Fruit fly (Drosophila melanogaster): Measurements from ENCODE around the gene Gbs-76A.

Gbs-76A gene

dm6 chr3L:19327223-19327622 lies 34.7 kb upstream of the Gbs-76A start:
- TF ChIP-seq Dfd (GFP tag; optimal IDR thresholded peaks at IDR 0.05) (no peak), Rel (GFP tag; optimal IDR thresholded peaks at IDR 0.05) (no peak), Rel (tag; optimal IDR thresholded peaks at IDR 0.05) (no peak), sage (GFP tag; optimal IDR thresholded peaks at IDR 0.05) (no peak), OdsH (GFP tag; optimal IDR thresholded peaks at IDR 0.05) (no peak), N (GFP tag; optimal IDR thresholded peaks at IDR 0.05) (no peak), lola (GFP tag; optimal IDR thresholded peaks at IDR 0.05) (no peak), Hr78 (GFP tag; optimal IDR thresholded peaks at IDR 0.05) (no peak), Abd-B (GFP tag; optimal IDR thresholded peaks at IDR 0.05) (no peak), Jra (GFP tag; optimal IDR thresholded peaks at IDR 0.05) (no peak), GATAd (GFP tag; optimal IDR thresholded peaks at IDR 0.05) (no peak), dl (GFP tag; optimal IDR thresholded peaks at IDR 0.05; ENCODE audit: insufficient read depth in 1 of 2, partially characterized antibody in 2 of 2) (no peak), Sp1 (GFP tag; optimal IDR thresholded peaks at IDR 0.05) (no peak), HLH106 (tag; optimal IDR thresholded peaks at IDR 0.05) (no peak), tai (GFP tag; optimal IDR thresholded peaks at IDR 0.05) (no peak), dmrt93B (GFP tag; optimal IDR thresholded peaks at IDR 0.05) (no peak), foxo (GFP tag; optimal IDR thresholded peaks at IDR 0.05) (no peak), CG32264 (GFP tag; optimal IDR thresholded peaks at IDR 0.05) (no peak), psq (GFP tag; optimal IDR thresholded peaks at IDR 0.05) (no peak)

dm6 chr3L:19326029-19326428 lies 33.5 kb upstream of the Gbs-76A start:
- TF ChIP-seq br (GFP tag; optimal IDR thresholded peaks at IDR 0.05) = no peak
- TF ChIP-seq foxo (GFP tag; optimal IDR thresholded peaks at IDR 0.05) = no peak

- TF ChIP-seq usp (GFP tag; optimal IDR thresholded peaks at IDR 0.05) (no peak), foxo (GFP tag; optimal IDR thresholded peaks at IDR 0.05) (no peak), sv (GFP tag; optimal IDR thresholded peaks at IDR 0.05) (no peak), HLH106 (tag; optimal IDR thresholded peaks at IDR 0.05) (no peak), sage (GFP tag; optimal IDR thresholded peaks at IDR 0.05) (no peak), psq (GFP tag; optimal IDR thresholded peaks at IDR 0.05) (no peak), Hnf4 (GFP tag; optimal IDR thresholded peaks at IDR 0.05) (no peak), Abd-B (GFP tag; optimal IDR thresholded peaks at IDR 0.05) (no peak), Jra (GFP tag; optimal IDR thresholded peaks at IDR 0.05) (no peak)
These were observed 24.1 kb upstream of the Gbs-76A start for dm6 chr3L:19316638-19317037.

- no peak for TF ChIP-seq Myc (optimal IDR thresholded peaks at IDR 0.05)
- TF ChIP-seq br (GFP tag; optimal IDR thresholded peaks at IDR 0.05) = no peak
- TF ChIP-seq brk (GFP tag; optimal IDR thresholded peaks at IDR 0.05) = no peak
- TF ChIP-seq Hr78 (GFP tag; optimal IDR thresholded peaks at IDR 0.05) = no peak
- TF ChIP-seq sv (GFP tag; optimal IDR thresholded peaks at IDR 0.05) = no peak
- no peak for TF ChIP-seq GATAd (GFP tag; optimal IDR thresholded peaks at IDR 0.05)
- no peak for TF ChIP-seq dsf (GFP tag; optimal IDR thresholded peaks at IDR 0.05; ENCODE audit: borderline replicate concordance)
- TF ChIP-seq Dif (GFP tag; optimal IDR thresholded peaks at IDR 0.05; ENCODE audit: partially characterized antibody) = no peak
- peak; percentile 16 for TF ChIP-seq h (GFP tag; optimal IDR thresholded peaks at IDR 0.05)
- TF ChIP-seq CrebA (GFP tag; optimal IDR thresholded peaks at IDR 0.05; ENCODE audit: borderline replicate concordance) = no peak
- TF ChIP-seq foxo (GFP tag; optimal IDR thresholded peaks at IDR 0.05) = peak in 1 of 2 experiments; percentile 6
- no peak for TF ChIP-seq psq (GFP tag; optimal IDR thresholded peaks at IDR 0.05)
- TF ChIP-seq fru (GFP tag; optimal IDR thresholded peaks at IDR 0.05) = peak; percentile 3
- no peak for TF ChIP-seq rgr (GFP tag; optimal IDR thresholded peaks at IDR 0.05)
These were observed 22.3 kb upstream of the Gbs-76A start for dm6 chr3L:19314877-19315276.

dm6 chr3L:19294613-19295299 lies 2.2 kb upstream of the Gbs-76A start:
- TF ChIP-seq brk (GFP tag; optimal IDR thresholded peaks at IDR 0.05) = no peak
- no peak for TF ChIP-seq sage (GFP tag; optimal IDR thresholded peaks at IDR 0.05)
- no peak for TF ChIP-seq CG32264 (GFP tag; optimal IDR thresholded peaks at IDR 0.05)
- no peak for TF ChIP-seq Hnf4 (GFP tag; optimal IDR thresholded peaks at IDR 0.05)
- no peak for TF ChIP-seq fru (GFP tag; optimal IDR thresholded peaks at IDR 0.05)
- TF ChIP-seq HLH106 (tag; optimal IDR thresholded peaks at IDR 0.05) = no peak
- no peak for TF ChIP-seq ey (GFP tag; optimal IDR thresholded peaks at IDR 0.05)
- TF ChIP-seq Abd-B (GFP tag; optimal IDR thresholded peaks at IDR 0.05) = no peak
- no peak for TF ChIP-seq rgr (GFP tag; optimal IDR thresholded peaks at IDR 0.05)
- no peak for TF ChIP-seq dl (GFP tag; optimal IDR thresholded peaks at IDR 0.05; ENCODE audit: insufficient read depth in 1 of 2, partially characterized antibody in 2 of 2)
- TF ChIP-seq Hr83 (GFP tag; optimal IDR thresholded peaks at IDR 0.05; ENCODE audit: poor library complexity, severe bottlenecking) = no peak
- TF ChIP-seq br (GFP tag; optimal IDR thresholded peaks at IDR 0.05) = no peak
- peak; percentile 44 for TF ChIP-seq Jra (GFP tag; optimal IDR thresholded peaks at IDR 0.05)
- TF ChIP-seq OdsH (GFP tag; optimal IDR thresholded peaks at IDR 0.05) = no peak
- no peak for TF ChIP-seq Mio (GFP tag; optimal IDR thresholded peaks at IDR 0.05)
- peak; percentile 61 for TF ChIP-seq tai (GFP tag; optimal IDR thresholded peaks at IDR 0.05)
- no peak for TF ChIP-seq GATAd (GFP tag; optimal IDR thresholded peaks at IDR 0.05)
- TF ChIP-seq h (GFP tag; optimal IDR thresholded peaks at IDR 0.05) = peak; percentile 41
- TF ChIP-seq woc (GFP tag; optimal IDR thresholded peaks at IDR 0.05) = no peak
- no peak for TF ChIP-seq N (GFP tag; optimal IDR thresholded peaks at IDR 0.05)
- no peak for TF ChIP-seq Myc (optimal IDR thresholded peaks at IDR 0.05)
- no peak for TF ChIP-seq psq (GFP tag; optimal IDR thresholded peaks at IDR 0.05)
- peak in 1 of 2 experiments; percentile 27 for TF ChIP-seq foxo (GFP tag; optimal IDR thresholded peaks at IDR 0.05)
- TF ChIP-seq lola (GFP tag; optimal IDR thresholded peaks at IDR 0.05) = no peak
- TF ChIP-seq dmrt93B (GFP tag; optimal IDR thresholded peaks at IDR 0.05) = no peak
- no peak for TF ChIP-seq CrebA (GFP tag; optimal IDR thresholded peaks at IDR 0.05; ENCODE audit: borderline replicate concordance)
- TF ChIP-seq Dif (GFP tag; optimal IDR thresholded peaks at IDR 0.05; ENCODE audit: partially characterized antibody) = no peak
- no peak for TF ChIP-seq CG9705 (GFP tag; optimal IDR thresholded peaks at IDR 0.05)
- TF ChIP-seq Dfd (GFP tag; optimal IDR thresholded peaks at IDR 0.05) = no peak
- TF ChIP-seq Vsx2 (GFP tag; optimal IDR thresholded peaks at IDR 0.05; ENCODE audit: partially characterized antibody) = no peak
